Worm (Caenorhabditis elegans): ENCODE results near the gene C15H7.4.

- TF ChIP-seq hnd-1 (tag; optimal IDR thresholded peaks at IDR 0.05) = no peak
- TF ChIP-seq ama-1 (optimal IDR thresholded peaks at IDR 0.05) = no peak
- no peak for TF ChIP-seq sea-1 (GFP tag; conservative IDR thresholded peaks at IDR 0.05)
- TF ChIP-seq tra-4 (tag; optimal IDR thresholded peaks at IDR 0.05) = no peak
- no peak for TF ChIP-seq ets-7 (tag; optimal IDR thresholded peaks at IDR 0.05)
- no peak for TF ChIP-seq ceh-13 (GFP tag; optimal IDR thresholded peaks at IDR 0.05)
- TF ChIP-seq tbx-37 (GFP tag; conservative IDR thresholded peaks at IDR 0.05) = no peak
- no peak for TF ChIP-seq hmbx-1 (tag; optimal IDR thresholded peaks at IDR 0.05)
- TF ChIP-seq scrt-1 (GFP tag; IDR thresholded peaks at IDR 0.05) = no peak
- no peak for TF ChIP-seq ceh-36 (tag; optimal IDR thresholded peaks at IDR 0.05)
- no peak for TF ChIP-seq flt-1 (GFP tag; IDR thresholded peaks at IDR 0.05)
Measured at ce11 chrIII:9696417-9696816, 40.7 kb upstream of the C15H7.4 start, which contains the start of gene bud-31.

Data from whole organism, early embryonic.